Fruit fly (Drosophila melanogaster): ENCODE data around the gene CG43098.

dm6 chr3L:3611892-3612291 is 47.0 kb upstream of the CG43098 start, which contains the start of gene CG10359:
- no peak for TF ChIP-seq CG7101 (tag; optimal IDR thresholded peaks at IDR 0.05)
- no peak for TF ChIP-seq Crg-1 (GFP tag; optimal IDR thresholded peaks at IDR 0.05)
- no peak for TF ChIP-seq tj (GFP tag; optimal IDR thresholded peaks at IDR 0.05)
- no peak for TF ChIP-seq CG14711 (tag; optimal IDR thresholded peaks at IDR 0.05)
- no peak for TF ChIP-seq bab1 (GFP tag; optimal IDR thresholded peaks at IDR 0.05)
- TF ChIP-seq CG7045 (GFP tag; optimal IDR thresholded peaks at IDR 0.05), result no peak
- no peak for TF ChIP-seq CG5204 (GFP tag; optimal IDR thresholded peaks at IDR 0.05)
- TF ChIP-seq cnc (optimal IDR thresholded peaks at IDR 0.05), result no peak
- no peak for TF ChIP-seq Mnt (GFP tag; optimal IDR thresholded peaks at IDR 0.05)
- no peak for TF ChIP-seq ovo (GFP tag; optimal IDR thresholded peaks at IDR 0.05)
- TF ChIP-seq cic (GFP tag; optimal IDR thresholded peaks at IDR 0.05), result no peak
- TF ChIP-seq toe (GFP tag; optimal IDR thresholded peaks at IDR 0.05), result no peak

Data from whole organism, adult.